Worm (Caenorhabditis elegans): ENCODE data around the gene rol-3.

The rol-3 gene

DNA sequence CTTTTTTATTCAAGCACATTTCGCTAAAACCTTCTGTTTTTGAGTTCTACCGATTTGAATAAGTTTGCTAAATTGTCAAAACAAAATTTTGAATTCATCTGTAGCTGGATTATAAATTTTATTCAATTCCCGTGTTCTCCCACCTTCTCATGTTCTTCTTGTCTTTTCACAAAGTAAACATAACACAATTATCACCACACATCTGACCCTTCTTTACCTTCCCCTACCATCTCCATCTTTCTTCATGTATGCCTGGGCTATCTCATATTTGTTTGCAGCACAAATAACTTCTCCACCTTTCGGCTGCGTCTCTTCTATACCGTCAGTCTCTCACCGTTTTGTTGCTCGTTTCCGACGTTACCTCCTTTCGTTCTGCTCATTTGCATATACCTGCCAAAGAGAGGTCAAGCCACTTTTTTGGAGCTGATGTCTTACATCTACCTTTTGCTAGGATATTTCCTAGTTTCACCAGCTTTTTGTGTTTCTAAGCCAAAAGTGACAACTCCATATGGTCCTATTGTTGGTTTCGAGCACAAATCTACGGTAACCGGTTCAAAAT, 35.0 kb downstream of the rol-3 start, which contains the start of gene cest-17 (continued):
- TF ChIP-seq ZK337.2 (GFP tag; IDR thresholded peaks at IDR 0.05) (no peak), hif-1 (tag; optimal IDR thresholded peaks at IDR 0.05) (no peak), hlh-11 (tag; optimal IDR thresholded peaks at IDR 0.05) (peak; percentile 8), snpc-1.2 (GFP tag; IDR thresholded peaks at IDR 0.05) (no peak), nhr-237 (tag; optimal IDR thresholded peaks at IDR 0.05) (no peak), Y48G9A.11 (GFP tag; IDR thresholded peaks at IDR 0.05) (no peak), zfp-3 (GFP tag; conservative IDR thresholded peaks at IDR 0.05) (no peak), snpc-4 (tag; optimal IDR thresholded peaks at IDR 0.05) (no peak), dmd-8 (GFP tag; IDR thresholded peaks at IDR 0.05) (no peak), ztf-7 (tag; optimal IDR thresholded peaks at IDR 0.05) (no peak), sdz-12 (GFP tag; optimal IDR thresholded peaks at IDR 0.05) (no peak), unc-62 (GFP tag; optimal IDR thresholded peaks at IDR 0.05 in 1 of 2) (peak in 1 of 2 experiments; percentile 57), unc-62 (tag; optimal IDR thresholded peaks at IDR 0.05) (no peak)

ce11 chrV:8201229-8201858, 36.9 kb downstream of the rol-3 start, which contains the start of gene cri-2:
Gene cri-2 (plus strand): TSS chrV:8201808.
- TF ChIP-seq nhr-6 (tag; optimal IDR thresholded peaks at IDR 0.05) (peak; percentile 13), hlh-11 (tag; optimal IDR thresholded peaks at IDR 0.05) (peak; percentile 19), dve-1 (tag; optimal IDR thresholded peaks at IDR 0.05; ENCODE audit: insufficient read depth) (peak; percentile 46), ama-1 (optimal IDR thresholded peaks at IDR 0.05) (no peak), nhr-102 (tag; optimal IDR thresholded peaks at IDR 0.05) (no peak), nhr-28 (tag; optimal IDR thresholded peaks at IDR 0.05) (peak; percentile 39), madf-9 (GFP tag; conservative IDR thresholded peaks at IDR 0.05) (no peak), daf-19 (GFP tag; conservative IDR thresholded peaks at IDR 0.05) (no peak), madf-5 (GFP tag; IDR thresholded peaks at IDR 0.05) (no peak), saeg-2 (GFP tag; IDR thresholded peaks at IDR 0.05) (no peak), lin-15B (tag; optimal IDR thresholded peaks at IDR 0.05) (no peak), dmd-9 (GFP tag; IDR thresholded peaks at IDR 0.05) (no peak), T20F7.1 (GFP tag; optimal IDR thresholded peaks at IDR 0.05) (peak; percentile 30), daf-16 (GFP tag; optimal IDR thresholded peaks at IDR 0.05) (peak in 1 of 2 experiments; percentile 76), daf-16 (tag; optimal IDR thresholded peaks at IDR 0.05) (no peak), arid-1 (GFP tag; conservative IDR thresholded peaks at IDR 0.05) (no peak), lin-1 (GFP tag; IDR thresholded peaks at IDR 0.05) (no peak), aha-1 (tag) (peak; percentile 46), snpc-4 (tag; optimal IDR thresholded peaks at IDR 0.05) (no peak), mdt-29 (GFP tag; IDR thresholded peaks at IDR 0.05) (no peak), attf-4 (tag; optimal IDR thresholded peaks at IDR 0.05) (no peak)

DNA sequence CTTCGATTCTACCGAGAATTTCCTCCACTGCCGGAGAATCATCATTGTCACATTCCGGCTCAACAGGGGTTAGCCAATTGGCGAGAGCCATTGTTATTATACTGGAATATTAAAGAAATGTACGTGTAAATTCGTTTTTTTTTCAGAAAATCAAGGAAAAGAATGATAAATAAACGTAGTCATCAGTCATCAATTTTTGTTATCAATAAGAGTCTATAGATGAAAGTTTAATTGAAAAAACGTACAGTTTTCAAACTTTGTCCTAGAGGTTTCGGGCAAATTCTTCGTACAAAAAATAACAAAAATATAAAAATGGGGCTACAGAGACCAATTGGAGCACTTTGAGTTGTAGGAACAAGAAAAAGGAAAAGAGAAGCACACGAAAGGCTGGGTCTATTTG, 39.2 kb downstream of the rol-3 start, which contains the start of gene F20D6.11:
TSS of gene F20D6.11 (minus strand) at position 101 of the 400 bp plus-strand sequence.
- TF ChIP-seq hlh-11 (tag; optimal IDR thresholded peaks at IDR 0.05) (peak; percentile 5), skn-1 (tag; optimal IDR thresholded peaks at IDR 0.05) (no peak), daf-16 (GFP tag; optimal IDR thresholded peaks at IDR 0.05) (no peak), daf-16 (tag; optimal IDR thresholded peaks at IDR 0.05) (peak; percentile 19), lin-1 (GFP tag; IDR thresholded peaks at IDR 0.05) (no peak), ZK337.2 (GFP tag; IDR thresholded peaks at IDR 0.05) (no peak), mxl-2 (GFP tag; conservative IDR thresholded peaks at IDR 0.05) (no peak)

ce11 chrV:8196993-8197392, 41.2 kb downstream of the rol-3 start:
- TF ChIP-seq nhr-6 (tag; optimal IDR thresholded peaks at IDR 0.05) (no peak), aha-1 (tag) (peak; percentile 27), ztf-11 (tag; optimal IDR thresholded peaks at IDR 0.05) (no peak), ztf-7 (tag; optimal IDR thresholded peaks at IDR 0.05) (no peak), rbr-2 (tag; optimal IDR thresholded peaks at IDR 0.05) (no peak), unc-62 (GFP tag; optimal IDR thresholded peaks at IDR 0.05 in 1 of 2) (peak in 1 of 2 experiments; percentile 92), unc-62 (tag; optimal IDR thresholded peaks at IDR 0.05) (no peak), Y75B8A.6 (GFP tag; IDR thresholded peaks at IDR 0.05) (no peak)

All from whole organism, L4 larva.